Fruit fly (Drosophila melanogaster): ENCODE results near the gene CG12155.

CG12155 gene

dm6 chrX:7700239-7700793 is 28.2 kb upstream of the CG12155 start (continued):
- TF ChIP-seq row (GFP tag; IDR thresholded peaks at IDR 0.05): peak; percentile 96
- peak; percentile 83 for TF ChIP-seq disco-r (GFP tag; optimal IDR thresholded peaks at IDR 0.05)
- peak; percentile 63 for TF ChIP-seq E2f2 (GFP tag; IDR thresholded peaks at IDR 0.05)
- TF ChIP-seq CG9727 (GFP tag; optimal IDR thresholded peaks at IDR 0.05): peak; percentile 84
- peak; percentile 86 for TF ChIP-seq MBD-R2 (GFP tag; IDR thresholded peaks at IDR 0.05)
- TF ChIP-seq CG14050 (GFP tag; IDR thresholded peaks at IDR 0.05): peak; percentile 91
- TF ChIP-seq zen2 (GFP tag; IDR thresholded peaks at IDR 0.05; ENCODE audit: partially characterized antibody): no peak
- peak; percentile 94 for TF ChIP-seq her (GFP tag; optimal IDR thresholded peaks at IDR 0.05)
- TF ChIP-seq Dfd (GFP tag; optimal IDR thresholded peaks at IDR 0.05): no peak
- peak; percentile 90 for TF ChIP-seq CG17328 (GFP tag; IDR thresholded peaks at IDR 0.05)
- TF ChIP-seq shn (GFP tag; optimal IDR thresholded peaks at IDR 0.05): peak; percentile 90
- no peak for TF ChIP-seq Dref (GFP tag; IDR thresholded peaks at IDR 0.05)
- no peak for TF ChIP-seq hbn (GFP tag; IDR thresholded peaks at IDR 0.05; ENCODE audit: partially characterized antibody)
- TF ChIP-seq CG16813 (GFP tag; IDR thresholded peaks at IDR 0.05; ENCODE audit: partially characterized antibody): no peak
- peak; percentile 73 for TF ChIP-seq CG15073 (GFP tag; optimal IDR thresholded peaks at IDR 0.05)
- peak; percentile 91 for TF ChIP-seq CG1024 (GFP tag; IDR thresholded peaks at IDR 0.05)
- TF ChIP-seq CG10147 (GFP tag; optimal IDR thresholded peaks at IDR 0.05): peak; percentile 83
- peak; percentile 44 for TF ChIP-seq Nf-YB (GFP tag; optimal IDR thresholded peaks at IDR 0.05)
- TF ChIP-seq CG11696 (GFP tag; IDR thresholded peaks at IDR 0.05): peak; percentile 77
- TF ChIP-seq Hr51 (GFP tag; optimal IDR thresholded peaks at IDR 0.05): peak; percentile 81 to 91
- TF ChIP-seq CG15269 (tag; optimal IDR thresholded peaks at IDR 0.05): peak; percentile 95
- TF ChIP-seq CG2678 (tag; optimal IDR thresholded peaks at IDR 0.05): peak; percentile 90
- TF ChIP-seq chif (GFP tag; optimal IDR thresholded peaks at IDR 0.05): peak; percentile 89 to 92
- TF ChIP-seq crp (GFP tag; optimal IDR thresholded peaks at IDR 0.05): peak in 1 of 2 experiments; percentile 49
- TF ChIP-seq Kr (GFP tag; optimal IDR thresholded peaks at IDR 0.05): no peak
- TF ChIP-seq Lpt (GFP tag; optimal IDR thresholded peaks at IDR 0.05): no peak
- peak; percentile 92 for TF ChIP-seq chn (GFP tag; optimal IDR thresholded peaks at IDR 0.05)
- TF ChIP-seq CG9609 (GFP tag; optimal IDR thresholded peaks at IDR 0.05): peak; percentile 92
- peak; percentile 91 for TF ChIP-seq gsb (GFP tag; IDR thresholded peaks at IDR 0.05)
- no peak for TF ChIP-seq sc (optimal IDR thresholded peaks at IDR 0.05)
- peak; percentile 73 for TF ChIP-seq sc (GFP tag; optimal IDR thresholded peaks at IDR 0.05)
- TF ChIP-seq CG13287 (GFP tag; IDR thresholded peaks at IDR 0.05; ENCODE audit: partially characterized antibody): no peak
- TF ChIP-seq eve (GFP tag; optimal IDR thresholded peaks at IDR 0.05): peak in 1 of 2 experiments; percentile 96
- peak; percentile 46 for TF ChIP-seq CTCF (GFP tag; optimal IDR thresholded peaks at IDR 0.05)
- peak; percentile 14 for TF ChIP-seq gfzf (GFP tag; optimal IDR thresholded peaks at IDR 0.05)
- TF ChIP-seq CG17361 (GFP tag; IDR thresholded peaks at IDR 0.05): peak; percentile 87
- TF ChIP-seq phol (tag; optimal IDR thresholded peaks at IDR 0.05): peak; percentile 89
- peak; percentile 97 for TF ChIP-seq CG1603 (tag; optimal IDR thresholded peaks at IDR 0.05)
- TF ChIP-seq Sox100B (GFP tag; optimal IDR thresholded peaks at IDR 0.05): peak; percentile 86
- peak; percentile 88 for TF ChIP-seq wor (GFP tag; IDR thresholded peaks at IDR 0.05)
- TF ChIP-seq Rfx (GFP tag; IDR thresholded peaks at IDR 0.05): peak; percentile 95
- no peak for TF ChIP-seq CG9797 (GFP tag; optimal IDR thresholded peaks at IDR 0.05)
- TF ChIP-seq knrl (GFP tag; IDR thresholded peaks at IDR 0.05; ENCODE audit: partially characterized antibody): no peak
- TF ChIP-seq ato (GFP tag; IDR thresholded peaks at IDR 0.05; ENCODE audit: partially characterized antibody): no peak
- peak; percentile 83 for TF ChIP-seq fu2 (GFP tag; optimal IDR thresholded peaks at IDR 0.05)
- peak; percentile 93 for TF ChIP-seq CG10543 (GFP tag; optimal IDR thresholded peaks at IDR 0.05)
- TF ChIP-seq ase (GFP tag; IDR thresholded peaks at IDR 0.05): peak; percentile 94
- peak; percentile 92 for TF ChIP-seq CG5953 (GFP tag; IDR thresholded peaks at IDR 0.05)
- peak; percentile 93 for TF ChIP-seq Atf-2 (GFP tag; optimal IDR thresholded peaks at IDR 0.05)
- peak; percentile 77 for TF ChIP-seq MTF-1 (GFP tag; optimal IDR thresholded peaks at IDR 0.05; ENCODE audit: borderline replicate concordance)
- TF ChIP-seq CG10654 (GFP tag; optimal IDR thresholded peaks at IDR 0.05): peak; percentile 95

Data from whole organism, embryonic.